Fruit fly (Drosophila melanogaster) whole organism, wandering third instar larva: ENCODE results near the gene CG9733.

Source experiments
- Abd-B ChIP-seq: fragments of >200 bp; optimal IDR thresholded peaks from 2 replicates; lab custom pipeline; 2017; ENCODE audit warnings: missing biosample characterization, missing genetic modification characterization
- CG32264 ChIP-seq: fragments of 200-800 bp; sonication (Bioruptor generic); optimal IDR thresholded peaks from 2 replicates; lab custom pipeline; 2016; ENCODE audit warnings: missing biosample characterization, missing genetic modification characterization
- CG9705 ChIP-seq: fragments of 200-800 bp; sonication (Bioruptor generic); optimal IDR thresholded peaks from 2 replicates; lab custom pipeline; 2018; ENCODE audit warnings: missing biosample characterization, mild to moderate bottlenecking, missing genetic modification characterization
- CrebA ChIP-seq: fragments of 200-800 bp; sonication (Bioruptor generic); optimal IDR thresholded peaks from 2 replicates; lab custom pipeline; 2016; ENCODE audit warnings: missing biosample characterization, mild to moderate bottlenecking, missing genetic modification characterization, borderline replicate concordance
- Dfd ChIP-seq: fragments of >200 bp; optimal IDR thresholded peaks from 2 replicates; lab custom pipeline; 2017; ENCODE audit warnings: missing biosample characterization, missing genetic modification characterization
- Dif ChIP-seq: fragments of 200-275, 200-300 bp; sonication (Bioruptor generic); optimal IDR thresholded peaks from 2 replicates; lab custom pipeline; 2018; ENCODE audit warnings: missing biosample characterization, missing genetic modification characterization; ENCODE audit not compliant: partially characterized antibody
- GATAd ChIP-seq: sonication (Bioruptor generic); optimal IDR thresholded peaks from 2 replicates; lab custom pipeline; 2016; ENCODE audit warnings: missing biosample characterization, missing genetic modification characterization
- HLH106 ChIP-seq: fragments of 200-800 bp; optimal IDR thresholded peaks from 3 replicates; lab custom pipeline; 2019; ENCODE audit warnings: missing biosample characterization, mild to moderate bottlenecking, missing genetic modification characterization, moderate library complexity
- Hnf4 ChIP-seq: fragments of 200-800 bp; sonication (Bioruptor generic); optimal IDR thresholded peaks from 2 replicates; lab custom pipeline; 2016; ENCODE audit warnings: missing biosample characterization, mild to moderate bottlenecking, missing genetic modification characterization
- Hr78 ChIP-seq: fragments of >200 bp; optimal IDR thresholded peaks from 2 replicates; lab custom pipeline; 2017; ENCODE audit warnings: missing biosample characterization, missing genetic modification characterization
- Hr83 ChIP-seq: fragments of 200-300 bp; sonication (Bioruptor generic); optimal IDR thresholded peaks from 2 replicates; lab custom pipeline; 2016; ENCODE audit warnings: missing biosample characterization, mild to moderate bottlenecking, missing genetic modification characterization, moderate library complexity; ENCODE audit not compliant: poor library complexity, severe bottlenecking
- Jra ChIP-seq: sonication (Bioruptor generic); optimal IDR thresholded peaks from 2 replicates; lab custom pipeline; 2016; ENCODE audit warnings: missing biosample characterization, missing genetic modification characterization
- Mio ChIP-seq: sonication (Bioruptor generic); optimal IDR thresholded peaks from 2 replicates; lab custom pipeline; 2016; ENCODE audit warnings: missing biosample characterization, missing genetic modification characterization
- Myc ChIP-seq: fragments of >200 bp; optimal IDR thresholded peaks from 2 replicates; lab custom pipeline; 2017
- N ChIP-seq: fragments of >200 bp; optimal IDR thresholded peaks from 2 replicates; lab custom pipeline; 2018; ENCODE audit warnings: missing biosample characterization, missing external identifiers, missing genetic modification characterization
- OdsH ChIP-seq: fragments of 200-800 bp; sonication (Bioruptor generic); optimal IDR thresholded peaks from 2 replicates; lab custom pipeline; 2016; ENCODE audit warnings: missing biosample characterization, mild to moderate bottlenecking, missing genetic modification characterization
- Rel ChIP-seq, 2 experiments: fragments of 200-800 bp; sonication (Bioruptor generic) in 1 of 2; optimal IDR thresholded peaks; 2 replicates in 1 of 2; 3 replicates in 1 of 2; lab custom pipeline; 2016 to 2019; ENCODE audit warnings: mild to moderate bottlenecking in 2 of 2, missing biosample characterization in 2 of 2, missing genetic modification characterization in 2 of 2, moderate library complexity in 1 of 2
- Sp1 ChIP-seq: fragments of 200-800 bp; sonication (Bioruptor generic); optimal IDR thresholded peaks from 3 replicates; lab custom pipeline; 2019; ENCODE audit warnings: missing biosample characterization, mild to moderate bottlenecking, missing genetic modification characterization, moderate library complexity
- Vsx2 ChIP-seq: fragments of 200-300, 225-300 bp; sonication (Bioruptor generic); optimal IDR thresholded peaks from 2 replicates; lab custom pipeline; 2018; ENCODE audit warnings: missing biosample characterization, missing genetic modification characterization; ENCODE audit not compliant: partially characterized antibody
- br ChIP-seq: fragments of 200-800 bp; sonication (Bioruptor generic); optimal IDR thresholded peaks from 2 replicates; lab custom pipeline; 2016; ENCODE audit warnings: missing biosample characterization, missing genetic modification characterization
- brk ChIP-seq: fragments of 200-800 bp; sonication (Bioruptor generic); optimal IDR thresholded peaks from 2 replicates; lab custom pipeline; 2016; ENCODE audit warnings: missing biosample characterization, mild to moderate bottlenecking, missing genetic modification characterization
- dl ChIP-seq, 2 experiments: fragments of 175-275, 200-275 bp in 1 of 2; fragments of 200-275 bp in 1 of 2; sonication (Bioruptor generic); optimal IDR thresholded peaks; lab custom pipeline; 2018; ENCODE audit warnings: mild to moderate bottlenecking in 2 of 2, missing biosample characterization in 2 of 2, missing genetic modification characterization in 2 of 2, moderate library complexity in 2 of 2; ENCODE audit not compliant: partially characterized antibody in 2 of 2, insufficient read depth in 1 of 2
- dmrt93B ChIP-seq: fragments of 200-800 bp; sonication (Bioruptor generic); optimal IDR thresholded peaks from 2 replicates; lab custom pipeline; 2018; ENCODE audit warnings: missing biosample characterization, mild to moderate bottlenecking, missing genetic modification characterization
- dsf ChIP-seq: sonication (Bioruptor generic); optimal IDR thresholded peaks from 2 replicates; lab custom pipeline; 2016; ENCODE audit warnings: missing biosample characterization, missing genetic modification characterization, borderline replicate concordance
- ey ChIP-seq: fragments of 200-800 bp; sonication (Bioruptor generic); optimal IDR thresholded peaks from 2 replicates; lab custom pipeline; 2016; ENCODE audit warnings: missing biosample characterization, missing genetic modification characterization
- foxo ChIP-seq, 2 experiments: fragments of 200-800 bp; sonication (Bioruptor generic); optimal IDR thresholded peaks; 2 replicates in 1 of 2; 3 replicates in 1 of 2; lab custom pipeline; 2016 to 2017; ENCODE audit warnings: missing biosample characterization in 2 of 2, missing genetic modification characterization in 2 of 2
- fru ChIP-seq: fragments of 200-800 bp; sonication (Bioruptor generic); optimal IDR thresholded peaks from 3 replicates; lab custom pipeline; 2016; ENCODE audit warnings: missing biosample characterization, mild to moderate bottlenecking, missing genetic modification characterization
- h ChIP-seq: fragments of 200-800 bp; sonication (Bioruptor generic); optimal IDR thresholded peaks from 3 replicates; lab custom pipeline; 2016; ENCODE audit warnings: missing biosample characterization, mild to moderate bottlenecking, missing genetic modification characterization
- jim ChIP-seq: fragments of 175-275, 200-325 bp; sonication (Bioruptor generic); optimal IDR thresholded peaks from 2 replicates; lab custom pipeline; 2016; ENCODE audit warnings: missing biosample characterization, mild to moderate bottlenecking, missing genetic modification characterization
- lola ChIP-seq: fragments of >200 bp; optimal IDR thresholded peaks from 2 replicates; lab custom pipeline; 2017; ENCODE audit warnings: missing biosample characterization, missing genetic modification characterization
- pan ChIP-seq: fragments of >200 bp; optimal IDR thresholded peaks from 2 replicates; lab custom pipeline; 2017
- psq ChIP-seq: fragments of 200-800 bp; sonication (Bioruptor generic); optimal IDR thresholded peaks from 3 replicates; lab custom pipeline; 2017; ENCODE audit warnings: missing biosample characterization, mild to moderate bottlenecking, missing genetic modification characterization, moderate library complexity
- rgr ChIP-seq: fragments of 200-800 bp; sonication (Bioruptor generic); optimal IDR thresholded peaks from 3 replicates; lab custom pipeline; 2016; ENCODE audit warnings: missing biosample characterization, mild to moderate bottlenecking, missing genetic modification characterization
- sage ChIP-seq: fragments of 200-800 bp; sonication (Bioruptor generic); optimal IDR thresholded peaks from 2 replicates; lab custom pipeline; 2016; ENCODE audit warnings: missing biosample characterization, mild to moderate bottlenecking, missing genetic modification characterization
- sv ChIP-seq: fragments of 200-800 bp; sonication (Bioruptor generic); optimal IDR thresholded peaks from 3 replicates; lab custom pipeline; 2016; ENCODE audit warnings: missing biosample characterization, missing genetic modification characterization
- tai ChIP-seq: sonication (Bioruptor generic); optimal IDR thresholded peaks from 2 replicates; lab custom pipeline; 2016; ENCODE audit warnings: missing biosample characterization, missing genetic modification characterization
- usp ChIP-seq: fragments of >200 bp; optimal IDR thresholded peaks from 2 replicates; lab custom pipeline; 2017; ENCODE audit warnings: missing biosample characterization, missing genetic modification characterization
- woc ChIP-seq: sonication (Bioruptor generic); optimal IDR thresholded peaks from 2 replicates; lab custom pipeline; 2016; ENCODE audit warnings: missing biosample characterization, mild to moderate bottlenecking, missing genetic modification characterization

The CG9733 gene

dm6 chr3R:30263708-30264107 lies 17.2 kb upstream of the CG9733 start (continued):
- no peak for TF ChIP-seq tai

dm6 chr3R:30261838-30262237 lies 15.3 kb upstream of the CG9733 start:
- peak; percentile 62 for TF ChIP-seq Rel (GFP tag; optimal IDR thresholded peaks at IDR 0.05; lab: Kevin White, UChicago)
- peak; percentile 74 for TF ChIP-seq Rel (tag; optimal IDR thresholded peaks at IDR 0.05; lab: Kevin White, UChicago)
- TF ChIP-seq fru (GFP tag; lab: Kevin White, UChicago): peak; percentile 99
- TF ChIP-seq rgr (GFP tag; lab: Kevin White, UChicago): peak; percentile 95
- TF ChIP-seq Abd-B (GFP tag; lab: Kevin White, UChicago): no peak
- TF ChIP-seq foxo (GFP tag; optimal IDR thresholded peaks at IDR 0.05; lab: Kevin White, UChicago): peak; percentile 14 to 93
- peak; percentile 91 for TF ChIP-seq sage (GFP tag; lab: Kevin White, UChicago)
- TF ChIP-seq CG32264: peak; percentile 68
- peak; percentile 82 for TF ChIP-seq CG9705 (GFP tag; lab: Kevin White, UChicago)
- peak; percentile 88 for TF ChIP-seq brk (GFP tag; lab: Kevin White, UChicago)
- TF ChIP-seq sv (GFP tag; lab: Kevin White, UChicago): no peak
- TF ChIP-seq dmrt93B (GFP tag; lab: Kevin White, UChicago): peak; percentile 79
- no peak for TF ChIP-seq usp
- TF ChIP-seq CrebA (GFP tag; lab: Kevin White, UChicago): peak; percentile 74
- TF ChIP-seq jim (GFP tag; lab: Kevin White, UChicago): no peak
- TF ChIP-seq Mio: peak; percentile 11
- TF ChIP-seq woc (GFP tag; lab: Kevin White, UChicago): peak; percentile 85
- TF ChIP-seq psq (GFP tag; lab: Kevin White, UChicago): peak; percentile 92
- TF ChIP-seq Sp1 (GFP tag; lab: Kevin White, UChicago): peak; percentile 95
- no peak for TF ChIP-seq lola
- TF ChIP-seq dsf (GFP tag; lab: Kevin White, UChicago): peak; percentile 51
- TF ChIP-seq GATAd (GFP tag; lab: Kevin White, UChicago): peak; percentile 37
- TF ChIP-seq Hr83 (GFP tag; lab: Kevin White, UChicago): no peak
- TF ChIP-seq dl (GFP tag; optimal IDR thresholded peaks at IDR 0.05; lab: Kevin White, UChicago; ENCODE audit: insufficient read depth in 1 of 2, partially characterized antibody in 2 of 2): no peak
- TF ChIP-seq Vsx2: no peak
- peak; percentile 93 for TF ChIP-seq OdsH (GFP tag; lab: Kevin White, UChicago)
- peak; percentile 75 for TF ChIP-seq Jra
- TF ChIP-seq HLH106 (tag; lab: Kevin White, UChicago): peak; percentile 94
- no peak for TF ChIP-seq Dfd
- peak; percentile 93 for TF ChIP-seq br (GFP tag; lab: Kevin White, UChicago)
- peak; percentile 92 for TF ChIP-seq ey
- no peak for TF ChIP-seq pan (lab: Kevin White, UChicago)
- peak; percentile 86 for TF ChIP-seq tai
- peak; percentile 96 for TF ChIP-seq h (GFP tag; lab: Kevin White, UChicago)
- TF ChIP-seq Dif (GFP tag; lab: Kevin White, UChicago): no peak
- no peak for TF ChIP-seq Myc (lab: Kevin White, UChicago)
- no peak for TF ChIP-seq Hr78 (GFP tag; lab: Kevin White, UChicago)
- peak; percentile 91 for TF ChIP-seq Hnf4 (GFP tag; lab: Kevin White, UChicago)
- TF ChIP-seq N (GFP tag; lab: Kevin White, UChicago): no peak

dm6 chr3R:30259561-30259960 lies 13.1 kb upstream of the CG9733 start:
- peak; percentile 13 for TF ChIP-seq h (GFP tag; lab: Kevin White, UChicago)
- no peak for TF ChIP-seq Dfd
